Worm (Caenorhabditis elegans) whole organism, L4/young adult: ENCODE measurements around the gene F54F12.1.

Source experiments
- W03F9.2 ChIP-seq: fragments of 150-350 bp; optimal IDR thresholded peaks from 2 replicates; lab custom pipeline; 2014; ENCODE audit warnings: missing biosample characterization, missing genetic modification characterization
- dao-5 ChIP-seq: sonication (generic microtip); optimal IDR thresholded peaks from 2 replicates; lab custom pipeline; 2016; ENCODE audit warnings: missing genotype, missing genetic modification characterization, moderate library complexity, missing compliant biosample characterization
- him-1 ChIP-seq: sonication (generic microtip); optimal IDR thresholded peaks from 2 replicates; lab custom pipeline; 2016; ENCODE audit warnings: missing genotype, missing genetic modification reagents, missing genetic modification characterization, missing compliant biosample characterization

F54F12.1 gene

DNA sequence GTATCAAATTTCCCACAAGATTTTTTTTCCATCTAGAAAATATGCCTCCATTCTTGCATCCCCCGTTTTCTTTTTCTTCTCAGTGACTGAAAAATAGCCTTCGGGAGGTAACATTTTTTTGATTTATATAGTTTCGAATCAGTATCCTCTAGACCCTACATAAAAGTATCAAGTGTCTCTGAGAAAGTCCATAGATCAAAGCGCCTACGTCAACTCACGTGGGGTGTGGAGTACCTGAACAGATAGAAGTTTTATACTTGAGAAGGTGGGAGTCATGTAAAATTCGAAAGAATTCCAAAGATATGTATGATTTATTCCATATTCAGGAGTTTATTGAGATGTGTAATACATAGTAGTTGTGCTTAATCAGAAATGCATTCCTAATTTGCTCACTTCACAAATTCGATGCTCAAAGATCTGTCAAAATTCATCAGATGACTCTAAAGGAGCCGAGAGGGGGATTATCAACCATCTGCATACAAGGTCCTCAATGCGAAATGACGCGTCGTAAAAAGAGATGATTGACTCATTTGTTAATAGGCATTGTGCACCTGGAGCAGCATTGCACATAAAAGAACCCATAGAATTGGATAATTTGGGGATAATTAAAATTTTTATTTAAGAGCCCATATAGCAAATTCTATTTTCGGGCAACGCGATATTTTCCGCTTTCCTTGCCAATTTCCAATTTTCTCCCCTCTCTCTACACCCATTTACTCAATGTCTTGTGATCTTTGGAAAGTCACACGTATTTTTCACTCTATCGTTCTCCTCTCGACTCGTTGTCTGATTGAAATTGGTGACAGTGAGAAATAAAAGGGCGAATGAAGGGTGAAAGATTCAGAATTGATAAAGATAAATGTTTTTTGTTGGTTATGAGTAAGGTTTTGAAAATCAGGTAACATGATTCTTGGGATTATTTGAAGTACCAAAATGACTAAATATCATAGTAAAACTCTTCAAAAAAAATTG, 9.3 kb upstream of the F54F12.1 start:
- TF ChIP-seq W03F9.2 (no peak), dao-5 (no peak), him-1 (tag; lab: Kevin White, UChicago) (no peak)

DNA sequence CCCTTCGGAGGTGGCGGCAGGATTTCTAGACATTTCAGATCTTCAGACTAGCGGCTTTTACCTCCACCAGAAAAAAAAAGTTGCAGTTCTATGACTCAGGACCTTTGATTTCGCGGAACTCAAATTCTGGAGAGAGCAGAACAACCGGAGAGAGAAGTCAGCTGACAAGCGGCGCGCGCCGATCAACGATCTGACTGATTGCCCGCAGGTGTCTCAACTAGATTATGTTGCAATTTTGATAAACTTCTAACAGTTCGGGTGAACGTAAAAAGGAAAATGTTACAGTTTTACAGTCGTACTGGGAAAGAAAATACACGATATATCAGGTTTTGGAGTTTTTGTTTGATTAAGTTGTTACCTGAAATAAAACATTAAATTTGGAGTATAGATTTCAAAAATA, 7.7 kb upstream of the F54F12.1 start:
- TF ChIP-seq him-1 (tag; lab: Kevin White, UChicago) (no peak), dao-5 (no peak), W03F9.2 (no peak)

- TF ChIP-seq him-1 (tag; lab: Kevin White, UChicago), result peak; percentile 97
- TF ChIP-seq W03F9.2, result peak; percentile 63
- TF ChIP-seq dao-5, result peak; percentile 39
These were observed 7.2 kb upstream of the F54F12.1 start for ce11 chrIII:13062414-13062965.

- TF ChIP-seq W03F9.2, result no peak
- TF ChIP-seq dao-5, result no peak
- TF ChIP-seq him-1 (tag; lab: Kevin White, UChicago), result no peak
These were observed 6.5 kb upstream of the F54F12.1 start for ce11 chrIII:13061734-13062133.

DNA sequence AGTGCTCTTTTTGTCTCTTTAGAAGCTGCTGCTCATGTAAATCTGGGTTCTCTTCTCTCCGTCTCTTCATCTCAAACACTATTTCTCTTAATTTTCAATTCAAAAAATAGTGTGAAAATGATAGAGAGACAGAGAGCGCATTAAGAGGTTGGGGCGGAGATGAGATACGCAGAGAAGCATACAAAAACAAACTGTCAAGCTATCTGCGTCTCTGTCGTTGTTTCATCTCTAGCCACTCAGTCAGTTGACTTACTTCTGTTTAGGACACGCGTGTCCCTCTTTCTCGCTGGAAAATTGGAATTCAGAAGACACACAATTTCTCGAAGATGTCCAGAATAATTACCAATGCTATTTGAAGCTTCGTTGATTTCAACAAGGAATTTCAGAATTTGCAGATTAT, 5.9 kb upstream of the F54F12.1 start:
- TF ChIP-seq W03F9.2, result peak; percentile 45
- TF ChIP-seq dao-5, result no peak
- peak; percentile 83 for TF ChIP-seq him-1 (tag; lab: Kevin White, UChicago)

DNA sequence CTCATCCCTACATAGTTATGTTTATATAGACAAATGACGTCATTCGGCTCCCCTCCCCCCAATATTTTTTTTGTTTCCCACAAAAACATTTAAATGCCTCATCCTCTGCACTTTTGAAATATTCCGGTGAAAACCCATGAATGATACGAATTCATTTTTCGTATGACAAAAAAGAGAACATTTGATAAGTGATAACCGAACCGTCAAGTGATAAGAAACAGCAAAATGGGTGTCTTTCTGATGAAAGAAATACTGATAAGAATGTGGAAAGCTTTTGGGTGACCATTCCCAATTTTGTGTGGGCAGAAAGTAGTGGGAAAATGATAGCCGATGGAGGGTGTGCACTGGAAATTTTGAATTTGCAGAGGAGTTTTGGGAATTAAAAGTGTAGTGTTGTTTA, 4.1 kb upstream of the F54F12.1 start:
- TF ChIP-seq dao-5 (no peak), W03F9.2 (no peak), him-1 (tag; lab: Kevin White, UChicago) (no peak)

- peak; percentile 18 for TF ChIP-seq him-1 (tag; lab: Kevin White, UChicago)
- TF ChIP-seq W03F9.2, result no peak
These were observed 2.9 kb upstream of the F54F12.1 start for ce11 chrIII:13058140-13058539.

DNA sequence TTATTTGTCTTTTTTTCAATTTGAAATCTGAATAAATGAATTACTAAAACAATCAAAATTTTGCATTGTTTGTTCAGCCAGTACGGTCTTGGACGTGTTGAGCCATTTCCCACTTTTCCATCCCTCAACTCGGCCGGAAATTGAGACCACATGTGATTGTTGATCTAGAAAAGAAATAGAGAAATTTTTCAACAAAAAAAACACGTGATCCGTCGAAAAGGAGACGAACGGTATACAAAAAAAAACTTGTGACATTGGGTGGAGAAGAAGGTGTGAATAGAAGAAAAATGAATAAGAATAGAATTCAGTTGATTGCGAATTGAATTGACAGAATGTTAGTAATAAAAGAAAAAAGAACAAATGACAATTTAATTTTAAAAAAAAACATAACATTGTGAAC, 1.5 kb upstream of the F54F12.1 start:
- TF ChIP-seq W03F9.2, result no peak

- TF ChIP-seq him-1 (tag; lab: Kevin White, UChicago) (no peak), W03F9.2 (no peak), dao-5 (no peak)
These were observed 988 bp upstream of the F54F12.1 start for ce11 chrIII:13056230-13056629.

DNA sequence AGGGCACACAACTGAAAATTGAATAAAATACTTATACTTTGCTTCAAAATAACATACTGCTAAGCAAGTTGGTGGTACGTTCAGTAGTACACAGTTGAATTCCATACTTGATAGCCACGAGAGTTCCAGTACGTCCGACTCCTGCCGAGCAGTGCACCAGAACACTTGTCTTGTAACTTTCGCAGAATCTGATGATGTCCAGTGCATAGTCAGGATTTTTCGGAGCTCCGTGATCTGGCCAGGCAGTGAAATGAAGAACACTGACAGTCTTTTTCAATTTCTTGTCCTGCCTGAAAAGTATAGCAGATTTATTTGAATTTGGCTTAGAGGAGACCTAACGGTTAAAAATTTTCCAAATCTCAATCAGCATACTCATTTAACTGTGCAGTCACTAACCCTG, 5.3 kb downstream of the F54F12.1 start:
- TF ChIP-seq him-1 (tag; lab: Kevin White, UChicago) (no peak), dao-5 (no peak), W03F9.2 (no peak)

ce11 chrIII:13039739-13040138, 15.5 kb downstream of the F54F12.1 start, which contains the start of gene F54F12.2:
Gene F54F12.2, plus strand, starts transcription at chrIII:13040039.
- TF ChIP-seq him-1 (tag; lab: Kevin White, UChicago) (no peak), dao-5 (no peak), W03F9.2 (no peak)

DNA sequence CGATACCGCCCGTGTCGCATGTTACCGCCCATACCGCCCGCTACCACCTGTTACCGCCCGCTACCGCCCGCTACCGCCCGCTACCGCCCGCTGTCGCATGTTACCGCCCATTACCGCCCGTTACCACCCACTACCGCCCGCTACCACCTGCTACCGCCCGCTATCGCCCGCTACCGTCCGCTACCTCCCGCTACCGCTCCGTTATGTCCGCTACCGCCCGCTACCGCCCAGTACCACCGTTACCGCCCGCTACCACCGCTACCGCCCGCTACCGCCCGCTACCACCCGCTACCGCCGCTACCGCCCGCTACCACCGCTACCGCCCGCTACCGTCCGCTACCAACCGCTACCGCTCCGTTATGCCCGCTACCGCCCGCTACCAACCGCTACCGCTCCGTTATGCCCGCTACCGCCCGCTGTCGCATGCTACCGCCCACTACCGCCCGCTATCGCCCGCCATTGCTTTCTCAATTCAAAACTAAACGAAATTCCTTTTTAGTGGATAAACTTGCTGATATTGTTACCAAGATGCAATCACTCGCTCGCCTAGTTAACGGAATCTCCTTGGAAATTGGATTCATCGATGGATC, 22.7 kb downstream of the F54F12.1 start:
- TF ChIP-seq W03F9.2, result no peak
- TF ChIP-seq him-1 (tag; lab: Kevin White, UChicago), result no peak
- TF ChIP-seq dao-5, result no peak

ce11 chrIII:13031701-13032100, 23.5 kb downstream of the F54F12.1 start, which contains the start of gene F14F7.5:
Gene F14F7.5, plus strand, starts transcription at chrIII:13032001.
- TF ChIP-seq W03F9.2, result no peak
- TF ChIP-seq him-1 (tag; lab: Kevin White, UChicago), result no peak
- no peak for TF ChIP-seq dao-5

- no peak for TF ChIP-seq dao-5
- no peak for TF ChIP-seq W03F9.2
- no peak for TF ChIP-seq him-1 (tag; lab: Kevin White, UChicago)
These were observed 24.7 kb downstream of the F54F12.1 start, which contains the start of gene F14F7.7 for ce11 chrIII:13030551-13030950. Gene F14F7.7, plus strand, starts transcription at chrIII:13030904.

DNA sequence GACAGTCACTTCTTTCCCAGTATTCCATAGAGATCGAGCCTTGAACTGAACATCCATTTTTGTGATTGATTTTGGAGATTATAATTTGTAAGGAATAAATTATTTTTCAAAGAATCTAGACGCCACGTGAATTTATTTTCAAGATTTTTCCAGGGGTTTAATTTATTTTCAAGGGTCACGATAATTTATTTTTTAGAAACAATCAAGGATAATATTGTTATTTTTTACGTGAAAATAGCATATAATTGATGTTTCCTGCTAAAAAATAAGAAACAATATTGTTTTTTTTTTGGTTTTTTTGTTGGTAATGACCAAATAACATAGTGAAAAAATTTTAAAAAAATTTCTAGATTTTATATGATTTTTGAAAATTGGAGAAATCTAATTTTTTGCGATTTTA, 25.6 kb downstream of the F54F12.1 start, which contains the start of gene F14F7.4:
Gene F14F7.4 (minus strand): TSS at position 101 of the 400 bp plus-strand sequence.
- TF ChIP-seq W03F9.2, result no peak
- no peak for TF ChIP-seq dao-5
- TF ChIP-seq him-1 (tag; lab: Kevin White, UChicago), result no peak
